Worm (Caenorhabditis elegans): Measurements from ENCODE around the gene his-64.

DNA sequence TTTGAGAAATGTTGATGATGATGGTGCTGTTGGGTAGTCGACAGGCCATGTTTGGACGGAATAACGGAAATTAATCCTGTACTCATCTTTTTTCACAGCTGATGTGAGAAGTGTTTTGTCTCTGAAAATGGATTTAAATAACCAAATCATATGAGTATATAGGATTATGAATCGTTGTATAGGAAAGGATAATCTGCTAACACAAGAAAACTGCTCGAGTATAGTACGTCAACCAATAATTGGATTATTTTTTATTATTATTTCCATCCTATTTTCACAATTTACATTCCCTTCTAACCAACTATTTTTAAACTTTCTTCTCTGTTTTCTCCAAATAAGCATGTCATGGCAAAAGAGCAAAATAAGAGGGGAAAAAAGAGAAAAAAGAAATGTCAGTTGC, 28.8 kb downstream of the his-64 start:
- TF ChIP-seq ceh-39 (tag; optimal IDR thresholded peaks at IDR 0.05) (no peak), lin-13 (tag; optimal IDR thresholded peaks at IDR 0.05) (no peak), unc-62 (GFP tag; optimal IDR thresholded peaks at IDR 0.05) (no peak), ceh-83 (GFP tag; optimal IDR thresholded peaks at IDR 0.05) (no peak), nhr-237 (tag; optimal IDR thresholded peaks at IDR 0.05) (no peak), lin-32 (GFP tag; optimal IDR thresholded peaks at IDR 0.05) (no peak)
